Fruit fly (Drosophila melanogaster) whole organism: Measurements from ENCODE around the gene Pde1c.

ENCODE experiments used
- CG8478 ChIP-seq: fragments of >200 bp; optimal IDR thresholded peaks from 2 replicates; lab custom pipeline; 2018; ENCODE audit warnings: inconsistent platforms
- EcR ChIP-seq, 2 experiments: fragments of >200 bp; optimal IDR thresholded peaks; 2 replicates each; lab custom pipeline; 2017; ENCODE audit warnings: missing biosample characterization in 2 of 2, missing genetic modification characterization in 2 of 2, missing genetic modification reagents in 2 of 2
- pan ChIP-seq: fragments of >200 bp; optimal IDR thresholded peaks from 2 replicates; lab custom pipeline; 2017
- psq ChIP-seq: fragments of >200 bp; optimal IDR thresholded peaks from 2 replicates; lab custom pipeline; 2017
- usp ChIP-seq: fragments of >200 bp; optimal IDR thresholded peaks from 2 replicates; lab custom pipeline; 2017; ENCODE audit warnings: missing biosample characterization, missing genetic modification characterization, mixed read lengths

DNA sequence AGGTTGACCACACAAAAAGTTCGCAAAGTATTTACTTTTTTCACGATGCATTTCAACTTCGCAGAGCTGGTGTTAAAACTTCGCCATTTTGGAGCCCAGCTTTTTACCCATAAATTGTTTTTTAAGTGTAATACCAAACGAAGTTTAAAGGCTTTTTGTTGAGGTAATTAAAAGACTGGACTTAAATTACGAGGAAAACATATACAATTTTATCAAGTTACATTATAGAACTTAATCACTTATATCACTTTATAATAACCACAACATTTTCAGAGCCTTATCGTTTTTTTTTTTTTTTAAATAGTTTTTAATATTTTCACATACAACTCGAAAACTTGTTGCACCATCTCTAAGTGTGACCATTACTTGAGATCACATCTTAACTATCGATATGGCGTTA lies 140.3 kb downstream of the Pde1c start, which contains the start of gene CG14931:
- TF ChIP-seq pan (lab: Kevin White, UChicago) (no peak), usp (no peak), EcR (GFP tag; optimal IDR thresholded peaks at IDR 0.05; lab: Kevin White, UChicago) (no peak), psq (lab: Kevin White, UChicago) (no peak), CG8478 (lab: Kevin White, UChicago) (no peak)
